Worm (Caenorhabditis elegans): ENCODE data around the gene F44E2.6.
A peak's percentile ranks its signal among the peaks of the same experiment; 100 is the strongest.

DNA sequence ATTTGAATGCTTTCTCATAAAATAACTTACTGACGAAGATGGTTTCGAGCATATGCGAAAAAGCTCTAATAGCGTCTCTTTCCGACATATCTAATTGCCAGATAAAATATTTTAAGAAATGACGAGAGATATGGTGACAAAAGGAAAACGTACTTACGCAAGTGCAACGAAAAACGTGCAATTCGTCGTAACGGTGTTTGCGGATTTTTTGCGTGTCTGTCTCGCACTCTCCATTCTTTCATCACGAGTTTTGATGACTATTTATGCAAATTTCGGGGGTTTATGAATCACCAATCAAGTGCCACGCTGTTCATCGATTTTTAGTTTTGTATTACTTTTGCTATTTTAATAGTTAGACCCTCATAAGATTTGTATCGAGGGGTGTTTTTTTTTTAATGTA, 43.9 kb upstream of the F44E2.6 start, which contains the start of gene ZK637.14:
- peak; percentile 32 for TF ChIP-seq nhr-11 (tag; optimal IDR thresholded peaks at IDR 0.05)
- TF ChIP-seq T20F7.1 (GFP tag; optimal IDR thresholded peaks at IDR 0.05): no peak

All from whole organism, L4 larva.